Fruit fly (Drosophila melanogaster) whole organism, embryonic: ENCODE results near the gene CG2854.

ENCODE experiments used
- CG12071 ChIP-seq: fragments of 200-800 bp; sonication (Bioruptor generic); optimal IDR thresholded peaks from 3 replicates; lab custom pipeline; 2018; ENCODE audit warnings: missing biosample characterization, mild to moderate bottlenecking, missing genetic modification characterization
- CG17802 ChIP-seq: fragments of 200-800 bp; sonication (Bioruptor generic); optimal IDR thresholded peaks from 2 replicates; lab custom pipeline; 2018; ENCODE audit warnings: missing biosample characterization, mild to moderate bottlenecking, missing genetic modification characterization, moderate library complexity
- CG9727 ChIP-seq: fragments of 200-800 bp; sonication (Bioruptor generic); optimal IDR thresholded peaks from 3 replicates; lab custom pipeline; 2017; ENCODE audit warnings: missing biosample characterization, mild to moderate bottlenecking, missing genetic modification characterization
- Doc3 ChIP-seq: fragments of 200-800 bp; sonication (Bioruptor generic); IDR thresholded peaks from 3 replicates; pipeline ENCODE4 v1.3.6; 2022; ENCODE audit warnings: missing biosample characterization, missing genetic modification characterization; ENCODE audit not compliant: partially characterized antibody
- Elba2 ChIP-seq: fragments of 200-800 bp; sonication (Bioruptor generic); optimal IDR thresholded peaks from 3 replicates; lab custom pipeline; 2016; ENCODE audit warnings: missing biosample characterization, missing genetic modification characterization
- Sox102F ChIP-seq: fragments of 200-800 bp; sonication (Bioruptor generic); optimal IDR thresholded peaks from 2 replicates; lab custom pipeline; 2018; ENCODE audit warnings: missing biosample characterization, mild to moderate bottlenecking, missing genetic modification characterization, moderate library complexity
- abd-A ChIP-seq: fragments of 200-800 bp; sonication (Bioruptor generic); optimal IDR thresholded peaks from 3 replicates; lab custom pipeline; 2019; ENCODE audit warnings: missing biosample characterization, mild to moderate bottlenecking, missing genetic modification characterization, moderate library complexity
- ems ChIP-seq: fragments of 200-800 bp; sonication (Bioruptor generic); optimal IDR thresholded peaks from 3 replicates; lab custom pipeline; 2016; ENCODE audit warnings: missing biosample characterization, missing genetic modification characterization
- eve ChIP-seq, 2 experiments: fragments of >200 bp; optimal IDR thresholded peaks; 2 replicates each; lab custom pipeline; 2017; ENCODE audit warnings: missing biosample characterization in 2 of 2, missing genetic modification characterization in 2 of 2
- oc ChIP-seq: fragments of 200-800 bp; sonication (Bioruptor generic); optimal IDR thresholded peaks from 2 replicates; lab custom pipeline; 2018; ENCODE audit warnings: missing biosample characterization, mild to moderate bottlenecking, missing genetic modification characterization, moderate library complexity
- pros ChIP-seq: fragments of 200-800 bp; sonication (Bioruptor generic); optimal IDR thresholded peaks from 3 replicates; lab custom pipeline; 2019; ENCODE audit warnings: missing biosample characterization, mild to moderate bottlenecking, missing genetic modification characterization, moderate library complexity
- zfh2 ChIP-seq: fragments of 200-800 bp; sonication (Bioruptor generic); optimal IDR thresholded peaks from 2 replicates; lab custom pipeline; 2016; ENCODE audit warnings: missing biosample characterization, missing genetic modification characterization

- TF ChIP-seq eve (GFP tag; optimal IDR thresholded peaks at IDR 0.05; lab: Kevin White, UChicago): no peak
- TF ChIP-seq Sox102F (GFP tag; lab: Kevin White, UChicago): no peak
- no peak for TF ChIP-seq Doc3 (GFP tag; lab: Robert Waterston, UW)
- TF ChIP-seq pros: no peak
- TF ChIP-seq CG17802 (tag; lab: Kevin White, UChicago): no peak
- no peak for TF ChIP-seq oc (tag; lab: Kevin White, UChicago)
- TF ChIP-seq Elba2 (GFP tag; lab: Kevin White, UChicago): no peak
- no peak for TF ChIP-seq abd-A (tag; lab: Kevin White, UChicago)
- TF ChIP-seq zfh2: no peak
- no peak for TF ChIP-seq ems
- no peak for TF ChIP-seq CG9727 (GFP tag; lab: Kevin White, UChicago)
- TF ChIP-seq CG12071 (GFP tag; lab: Kevin White, UChicago): no peak
Observed at dm6 chrX:2362414-2362813, 35.5 kb downstream of the CG2854 start.
